Fruit fly (Drosophila melanogaster): ENCODE data around the gene Cks85A.

Gene Cks85A

dm6 chr3R:8699230-8699629 is 19.0 kb downstream of the Cks85A start:
- TF ChIP-seq CG14655 (GFP tag; optimal IDR thresholded peaks at IDR 0.05), result no peak
- TF ChIP-seq rn (GFP tag; IDR thresholded peaks at IDR 0.05), result no peak
- no peak for TF ChIP-seq CG15710 (tag; optimal IDR thresholded peaks at IDR 0.05)
- no peak for TF ChIP-seq CG32121 (GFP tag; IDR thresholded peaks at IDR 0.05)
- no peak for TF ChIP-seq CG12605 (GFP tag; IDR thresholded peaks at IDR 0.05)

dm6 chr3R:8697772-8698259 is 20.4 kb downstream of the Cks85A start, which contains the start of gene hb:
TSS of gene hb (minus strand) at chr3R:8697822.
- TF ChIP-seq CG13204 (GFP tag; optimal IDR thresholded peaks at IDR 0.05), result no peak
- TF ChIP-seq CG8159 (tag; optimal IDR thresholded peaks at IDR 0.05), result no peak
- TF ChIP-seq rn (GFP tag; IDR thresholded peaks at IDR 0.05), result no peak
- TF ChIP-seq CG15710 (tag; optimal IDR thresholded peaks at IDR 0.05), result no peak
- no peak for TF ChIP-seq Snoo (tag; optimal IDR thresholded peaks at IDR 0.05)
- TF ChIP-seq CG4496 (GFP tag; IDR thresholded peaks at IDR 0.05), result no peak
- no peak for TF ChIP-seq fd96Ca (GFP tag; IDR thresholded peaks at IDR 0.05)
- no peak for TF ChIP-seq CG34367 (tag; optimal IDR thresholded peaks at IDR 0.05)
- TF ChIP-seq CG14655 (GFP tag; optimal IDR thresholded peaks at IDR 0.05), result no peak
- no peak for TF ChIP-seq CG32121 (GFP tag; IDR thresholded peaks at IDR 0.05)
- TF ChIP-seq D1 (tag; optimal IDR thresholded peaks at IDR 0.05), result no peak
- no peak for TF ChIP-seq Pif1B (GFP tag; optimal IDR thresholded peaks at IDR 0.05)
- TF ChIP-seq CG10348 (GFP tag; IDR thresholded peaks at IDR 0.05), result no peak
- TF ChIP-seq gl (tag; optimal IDR thresholded peaks at IDR 0.05), result no peak
- TF ChIP-seq CG9948 (tag; optimal IDR thresholded peaks at IDR 0.05), result no peak
- TF ChIP-seq CG12605 (GFP tag; IDR thresholded peaks at IDR 0.05), result no peak; the same call in 1 of the 2 replicates
- no peak for TF ChIP-seq EcR (GFP tag; optimal IDR thresholded peaks at IDR 0.05)

- TF ChIP-seq CG8159 (tag; optimal IDR thresholded peaks at IDR 0.05), result peak; percentile 85
- TF ChIP-seq CG4496 (GFP tag; IDR thresholded peaks at IDR 0.05), result peak; percentile 99; the same call in 2 of the 3 replicates
- TF ChIP-seq CG32121 (GFP tag; IDR thresholded peaks at IDR 0.05), result peak; percentile 94; the same call in 1 of the 2 replicates
- TF ChIP-seq CG17806 (tag; optimal IDR thresholded peaks at IDR 0.05), result no peak
- TF ChIP-seq fd96Ca (GFP tag; IDR thresholded peaks at IDR 0.05), result peak; percentile 94
- TF ChIP-seq CG12605 (GFP tag; IDR thresholded peaks at IDR 0.05), result peak; percentile 99
- no peak for TF ChIP-seq Snoo (tag; optimal IDR thresholded peaks at IDR 0.05)
- peak; percentile 94 for TF ChIP-seq gl (tag; optimal IDR thresholded peaks at IDR 0.05)
- peak; percentile 87 for TF ChIP-seq Pif1B (GFP tag; optimal IDR thresholded peaks at IDR 0.05)
- TF ChIP-seq Ets98B (GFP tag; IDR thresholded peaks at IDR 0.05), result peak; percentile 96
- TF ChIP-seq CG10348 (GFP tag; IDR thresholded peaks at IDR 0.05), result no peak
- TF ChIP-seq Pif1A (GFP tag; optimal IDR thresholded peaks at IDR 0.05), result peak; percentile 92
- TF ChIP-seq CG14655 (GFP tag; optimal IDR thresholded peaks at IDR 0.05), result peak; percentile 83
- no peak for TF ChIP-seq CG9948 (tag; optimal IDR thresholded peaks at IDR 0.05)
- peak; percentile 84 for TF ChIP-seq rn (GFP tag; IDR thresholded peaks at IDR 0.05)
- TF ChIP-seq CG8301 (tag; optimal IDR thresholded peaks at IDR 0.05), result no peak
- peak; percentile 84 for TF ChIP-seq CG34367 (tag; optimal IDR thresholded peaks at IDR 0.05)
- TF ChIP-seq CG13204 (GFP tag; optimal IDR thresholded peaks at IDR 0.05), result peak; percentile 86
- TF ChIP-seq CG15710 (tag; optimal IDR thresholded peaks at IDR 0.05), result peak; percentile 79
- TF ChIP-seq D1 (tag; optimal IDR thresholded peaks at IDR 0.05), result no peak
- no peak for TF ChIP-seq EcR (GFP tag; optimal IDR thresholded peaks at IDR 0.05)
Observed at dm6 chr3R:8694110-8694826, 24.0 kb downstream of the Cks85A start.

dm6 chr3R:8686446-8686845 is 31.8 kb downstream of the Cks85A start:
- TF ChIP-seq Pif1B (GFP tag; optimal IDR thresholded peaks at IDR 0.05) (no peak), Snoo (tag; optimal IDR thresholded peaks at IDR 0.05) (no peak), CG15710 (tag; optimal IDR thresholded peaks at IDR 0.05) (no peak), rn (GFP tag; IDR thresholded peaks at IDR 0.05) (no peak), CG14655 (GFP tag; optimal IDR thresholded peaks at IDR 0.05) (no peak), gl (tag; optimal IDR thresholded peaks at IDR 0.05) (no peak), CG8159 (tag; optimal IDR thresholded peaks at IDR 0.05) (no peak), CG9948 (tag; optimal IDR thresholded peaks at IDR 0.05) (no peak), CG4496 (GFP tag; IDR thresholded peaks at IDR 0.05) (no peak), CG12605 (GFP tag; IDR thresholded peaks at IDR 0.05) (no peak), CG32121 (GFP tag; IDR thresholded peaks at IDR 0.05) (no peak), Ets98B (GFP tag; IDR thresholded peaks at IDR 0.05) (no peak), CG8301 (tag; optimal IDR thresholded peaks at IDR 0.05) (no peak), CG34367 (tag; optimal IDR thresholded peaks at IDR 0.05) (no peak), CG17806 (tag; optimal IDR thresholded peaks at IDR 0.05) (no peak)

dm6 chr3R:8684328-8685177 is 33.7 kb downstream of the Cks85A start, which contains the start of gene CG44227:
TSS of gene CG44227 (minus strand) at chr3R:8685176.
- TF ChIP-seq CG8301 (tag; optimal IDR thresholded peaks at IDR 0.05) (no peak), CG10348 (GFP tag; IDR thresholded peaks at IDR 0.05) (no peak), CG14655 (GFP tag; optimal IDR thresholded peaks at IDR 0.05) (no peak), EcR (GFP tag; optimal IDR thresholded peaks at IDR 0.05) (no peak), CG13204 (GFP tag; optimal IDR thresholded peaks at IDR 0.05) (no peak)

Data from whole organism, pupa.